Worm (Caenorhabditis elegans) whole organism, early embryonic: ENCODE data around the gene clec-45.

Experiments used
- B0310.2 ChIP-seq: sonication (generic microtip); optimal IDR thresholded peaks from 2 replicates; lab custom pipeline; 2016; ENCODE audit warnings: mild to moderate bottlenecking, missing genetic modification characterization, missing compliant biosample characterization
- ama-1 ChIP-seq: fragments of 150-350 bp; optimal IDR thresholded peaks from 2 replicates; lab custom pipeline; 2014
- ceh-13 ChIP-seq: fragments of 200-800 bp; sonication (Bioruptor generic); optimal IDR thresholded peaks from 2 replicates; lab custom pipeline; 2018; ENCODE audit warnings: mild to moderate bottlenecking, missing genetic modification characterization, missing compliant biosample characterization
- ceh-36 ChIP-seq: sonication (generic microtip); optimal IDR thresholded peaks from 2 replicates; lab custom pipeline; 2016; ENCODE audit warnings: missing genetic modification characterization, inconsistent platforms, missing compliant biosample characterization
- flt-1 ChIP-seq: fragments of 200-800 bp; sonication (Bioruptor generic); IDR thresholded peaks from 2 replicates; pipeline ENCODE4 v1.3.6; 2022; ENCODE audit warnings: missing genetic modification characterization, missing compliant biosample characterization
- tbx-11 ChIP-seq: fragments of 200-800 bp; sonication (Bioruptor generic); IDR thresholded peaks from 2 replicates; pipeline ENCODE4 v1.3.6; 2022; ENCODE audit warnings: missing genetic modification characterization, missing compliant biosample characterization

DNA sequence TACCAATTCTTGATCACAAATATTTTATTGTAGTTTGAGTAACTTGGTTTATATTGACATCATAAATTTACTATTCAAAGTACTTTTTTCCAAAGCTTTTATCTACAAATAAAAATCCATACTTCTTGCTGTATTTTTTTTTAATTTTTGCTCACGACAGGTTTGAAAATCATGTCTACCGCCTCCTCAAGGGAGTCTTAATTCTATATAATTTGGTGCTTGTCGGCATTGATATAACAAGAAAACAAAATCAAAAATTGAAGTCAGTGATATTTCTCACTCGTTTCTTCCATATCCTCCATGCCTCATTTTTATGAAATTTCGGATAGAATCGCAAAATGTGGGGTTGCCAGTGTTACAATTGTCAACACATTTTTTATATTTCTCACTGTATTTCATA is 7.6 kb downstream of the clec-45 start, which contains the start of gene str-47:
- TF ChIP-seq ama-1 (no peak), flt-1 (GFP tag; lab: Robert Waterston, UW) (no peak), tbx-11 (GFP tag; lab: Robert Waterston, UW) (no peak), ceh-13 (no peak), B0310.2 (tag; lab: Kevin White, UChicago) (no peak), ceh-36 (tag; lab: Kevin White, UChicago) (no peak)
